Worm (Caenorhabditis elegans): ENCODE results near the gene C30G7.2.

ce11 chrV:14928248-14928647 lies 8.4 kb upstream of the C30G7.2 start, which contains the start of gene srg-55:
- TF ChIP-seq ZK546.5 (tag; optimal IDR thresholded peaks at IDR 0.05) (no peak), nhr-237 (tag; optimal IDR thresholded peaks at IDR 0.05) (no peak), egl-27 (tag; optimal IDR thresholded peaks at IDR 0.05) (no peak), sma-9 (GFP tag; optimal IDR thresholded peaks at IDR 0.05) (no peak), sma-9 (tag; optimal IDR thresholded peaks at IDR 0.05) (no peak), unc-62 (GFP tag; optimal IDR thresholded peaks at IDR 0.05) (no peak)
